Worm (Caenorhabditis elegans) whole organism, young adult: ENCODE results near the gene Y17G7B.23.

ENCODE experiments used
- B0019.2 ChIP-seq: fragments of 200-800 bp; sonication (Bioruptor generic); conservative IDR thresholded peaks from 2 replicates; pipeline ENCODE4 v1.3.6; 2022; ENCODE audit warnings: missing genetic modification reagents, missing genetic modification characterization, missing compliant biosample characterization
- B0261.1 ChIP-seq: sonication (generic microtip); optimal IDR thresholded peaks from 2 replicates; lab custom pipeline; 2016; ENCODE audit warnings: mild to moderate bottlenecking, missing genetic modification characterization, moderate library complexity, missing compliant biosample characterization
- B0336.3 ChIP-seq: fragments of 200-800 bp; sonication (Bioruptor generic); IDR thresholded peaks from 2 replicates; pipeline ENCODE4 v1.3.6; 2022; ENCODE audit warnings: missing genetic modification characterization, missing compliant biosample characterization
- C06A6.2 ChIP-seq: fragments of 200-800 bp; sonication (Bioruptor generic); conservative IDR thresholded peaks from 2 replicates; pipeline ENCODE4 v1.3.6; 2022; ENCODE audit warnings: missing genetic modification characterization, missing compliant biosample characterization
- F22D6.2 ChIP-seq: sonication (generic microtip); optimal IDR thresholded peaks from 2 replicates; lab custom pipeline; 2016; ENCODE audit warnings: mild to moderate bottlenecking, missing genetic modification characterization, missing compliant biosample characterization
- F23B12.7 ChIP-seq: sonication (generic microtip); optimal IDR thresholded peaks from 2 replicates; lab custom pipeline; 2017; ENCODE audit warnings: missing genetic modification characterization, mild to moderate bottlenecking, missing compliant biosample characterization, antibody characterized with exemption, moderate library complexity; ENCODE audit not compliant: insufficient read depth
- F55B11.4 ChIP-seq: sonication (generic microtip); optimal IDR thresholded peaks from 2 replicates; lab custom pipeline; 2016; ENCODE audit warnings: missing compliant biosample characterization, missing genetic modification characterization, borderline replicate concordance; ENCODE audit not compliant: insufficient read depth
- F57C9.4 ChIP-seq: sonication (generic microtip); optimal IDR thresholded peaks from 2 replicates; lab custom pipeline; 2017; ENCODE audit warnings: mild to moderate bottlenecking, missing genetic modification characterization, missing compliant biosample characterization
- K11D2.4 ChIP-seq: fragments of 200-800 bp; sonication (Bioruptor generic); IDR thresholded peaks from 2 replicates; pipeline ENCODE4 v1.3.6; 2022; ENCODE audit warnings: missing genetic modification reagents, missing genetic modification characterization, missing compliant biosample characterization
- T07F8.4 ChIP-seq: sonication (generic microtip); optimal IDR thresholded peaks from 2 replicates; lab custom pipeline; 2016; ENCODE audit warnings: mild to moderate bottlenecking, missing genetic modification characterization, moderate library complexity, missing compliant biosample characterization
- ZK185.1 ChIP-seq: sonication (generic microtip); optimal IDR thresholded peaks from 2 replicates; lab custom pipeline; 2016; ENCODE audit warnings: mild to moderate bottlenecking, missing genetic modification characterization, missing compliant biosample characterization; ENCODE audit not compliant: poor library complexity, severe bottlenecking
- athp-1 ChIP-seq: sonication (generic microtip); optimal IDR thresholded peaks from 2 replicates; lab custom pipeline; 2017; ENCODE audit warnings: mild to moderate bottlenecking, missing genetic modification characterization, missing compliant biosample characterization
- attf-3 ChIP-seq: fragments of 200-800 bp; sonication (Bioruptor generic); conservative IDR thresholded peaks from 2 replicates; pipeline ENCODE4 v1.3.6; 2022; ENCODE audit warnings: missing genetic modification reagents, missing genetic modification characterization, missing compliant biosample characterization
- attf-5 ChIP-seq: fragments of 200-800 bp; sonication (Bioruptor generic); optimal IDR thresholded peaks from 2 replicates; lab custom pipeline; 2018; ENCODE audit warnings: mild to moderate bottlenecking, missing genetic modification characterization, missing compliant biosample characterization
- bed-1 ChIP-seq: fragments of 200-800 bp; sonication (Bioruptor generic); IDR thresholded peaks from 2 replicates; pipeline ENCODE4 v1.3.6; 2022; ENCODE audit warnings: missing genetic modification reagents, missing genetic modification characterization, missing compliant biosample characterization
- bed-2 ChIP-seq: fragments of 200-800 bp; sonication (Bioruptor generic); IDR thresholded peaks from 2 replicates; pipeline ENCODE4 v1.3.6; 2022; ENCODE audit warnings: missing genetic modification reagents, missing genetic modification characterization, missing compliant biosample characterization
- ceh-100 ChIP-seq: fragments of 200-800 bp; sonication (Bioruptor generic); IDR thresholded peaks from 2 replicates; pipeline ENCODE4 v1.3.6; 2022; ENCODE audit warnings: missing genetic modification reagents, missing genetic modification characterization, missing compliant biosample characterization
- ceh-79 ChIP-seq: sonication (generic microtip); optimal IDR thresholded peaks from 2 replicates; lab custom pipeline; 2017; ENCODE audit warnings: mild to moderate bottlenecking, missing genetic modification characterization, missing compliant biosample characterization
- ceh-91 ChIP-seq: fragments of 200-800 bp; sonication (Bioruptor generic); IDR thresholded peaks from 2 replicates; pipeline ENCODE4 v1.3.6; 2022; ENCODE audit warnings: missing genetic modification reagents, missing genetic modification characterization, missing compliant biosample characterization
- chd-7 ChIP-seq: sonication (generic microtip); optimal IDR thresholded peaks from 2 replicates; lab custom pipeline; 2016; ENCODE audit warnings: mild to moderate bottlenecking, missing genetic modification characterization, moderate library complexity, missing compliant biosample characterization
- dpl-1 ChIP-seq: fragments of 150-350 bp; optimal IDR thresholded peaks from 2 replicates; lab custom pipeline; 2014; ENCODE audit warnings: missing biosample characterization, missing genetic modification reagents, missing genetic modification characterization
- efl-1 ChIP-seq: fragments of 150-350 bp; optimal IDR thresholded peaks from 2 replicates; lab custom pipeline; 2014; ENCODE audit warnings: missing biosample characterization, missing genetic modification reagents, missing genetic modification characterization
- egl-44 ChIP-seq: fragments of 200-800 bp; sonication (Bioruptor generic); IDR thresholded peaks from 2 replicates; pipeline ENCODE4 v1.3.6; 2022; ENCODE audit warnings: missing genetic modification reagents, missing genetic modification characterization, missing compliant biosample characterization
- gei-17 ChIP-seq: fragments of 200-800 bp; sonication (Bioruptor generic); optimal IDR thresholded peaks from 2 replicates; lab custom pipeline; 2018; ENCODE audit warnings: mild to moderate bottlenecking, missing genetic modification characterization, missing compliant biosample characterization
- him-1 ChIP-seq: sonication (generic microtip); optimal IDR thresholded peaks from 2 replicates; lab custom pipeline; 2016; ENCODE audit warnings: missing genotype, missing genetic modification reagents, missing genetic modification characterization, missing compliant biosample characterization
- hlh-26 ChIP-seq: fragments of 200-800 bp; sonication (Bioruptor generic); conservative IDR thresholded peaks from 2 replicates; pipeline ENCODE4 v1.3.6; 2022; ENCODE audit warnings: missing genetic modification reagents, missing genetic modification characterization, missing compliant biosample characterization
- lag-1 ChIP-seq: fragments of 200-800 bp; sonication (Bioruptor generic); IDR thresholded peaks from 2 replicates; pipeline ENCODE4 v1.3.6; 2022; ENCODE audit warnings: missing genetic modification reagents, missing genetic modification characterization, missing compliant biosample characterization
- let-607 ChIP-seq, 2 experiments: fragments of 200-800 bp in 1 of 2; sonication (Bioruptor generic) in 1 of 2; sonication (generic microtip) in 1 of 2; optimal IDR thresholded peaks; 2 replicates each; lab custom pipeline; 2016 to 2018; ENCODE audit warnings: mild to moderate bottlenecking in 2 of 2, missing compliant biosample characterization in 2 of 2, missing genetic modification characterization in 2 of 2, moderate library complexity in 2 of 2, missing genotype in 1 of 2
- lin-35 ChIP-seq, 3 experiments: fragments of 150-350 bp in 2 of 3; sonication (generic microtip) in 1 of 3; optimal IDR thresholded peaks; 2 replicates each; lab custom pipeline; 2014 to 2018; ENCODE audit warnings: missing biosample characterization in 3 of 3, missing genetic modification characterization in 3 of 3, missing genetic modification reagents in 3 of 3
- lin-40 ChIP-seq: sonication (generic microtip); optimal IDR thresholded peaks from 2 replicates; lab custom pipeline; 2016; ENCODE audit warnings: missing genetic modification characterization, mild to moderate bottlenecking, missing compliant biosample characterization, missing genotype, missing genetic modification reagents
- lsy-27 ChIP-seq: sonication (generic microtip); optimal IDR thresholded peaks from 2 replicates; lab custom pipeline; 2017; ENCODE audit warnings: missing genetic modification characterization, mild to moderate bottlenecking, missing compliant biosample characterization, antibody characterized with exemption, missing genotype, borderline replicate concordance; ENCODE audit not compliant: insufficient read depth
- madf-8 ChIP-seq: fragments of 200-800 bp; sonication (Bioruptor generic); conservative IDR thresholded peaks from 2 replicates; pipeline ENCODE4 v1.3.6; 2022; ENCODE audit warnings: missing genetic modification reagents, missing genetic modification characterization, missing compliant biosample characterization
- mes-4 ChIP-seq: sonication (generic microtip); optimal IDR thresholded peaks from 2 replicates; lab custom pipeline; 2016; ENCODE audit warnings: missing genotype, missing genetic modification characterization, missing compliant biosample characterization
- mxl-1 ChIP-seq: sonication (generic microtip); optimal IDR thresholded peaks from 2 replicates; lab custom pipeline; 2016; ENCODE audit warnings: missing genetic modification characterization, missing compliant biosample characterization
- nfya-2 ChIP-seq: fragments of 200-800 bp; sonication (Bioruptor generic); IDR thresholded peaks from 2 replicates; pipeline ENCODE4 v1.3.6; 2022; ENCODE audit warnings: missing genetic modification reagents, missing genetic modification characterization, missing compliant biosample characterization
- nhr-80 ChIP-seq: sonication (generic microtip); optimal IDR thresholded peaks from 2 replicates; lab custom pipeline; 2016; ENCODE audit warnings: missing genetic modification characterization, missing compliant biosample characterization
- pha-4 ChIP-seq: fragments of 150-350 bp; sonication (generic microtip); optimal IDR thresholded peaks from 2 replicates; lab custom pipeline; 2014; ENCODE audit warnings: missing biosample characterization, missing genetic modification reagents, missing genetic modification characterization
- rpc-1 ChIP-seq, 2 experiments: fragments of 150-350 bp in 1 of 2; sonication (generic microtip) in 1 of 2; optimal IDR thresholded peaks; 2 replicates each; lab custom pipeline; 2014 to 2018; ENCODE audit warnings: missing biosample characterization in 1 of 2, missing genetic modification characterization in 1 of 2, missing genetic modification reagents in 1 of 2, missing genotype in 1 of 2
- sdz-38 ChIP-seq: sonication (generic microtip); optimal IDR thresholded peaks from 2 replicates; lab custom pipeline; 2016; ENCODE audit warnings: missing genotype, missing genetic modification characterization, missing compliant biosample characterization
- sea-2 ChIP-seq: fragments of 200-800 bp; sonication (Bioruptor generic); IDR thresholded peaks from 2 replicates; pipeline ENCODE4 v1.3.6; 2022; ENCODE audit warnings: missing genetic modification characterization, missing compliant biosample characterization
- snpc-1.3 ChIP-seq: sonication (generic microtip); optimal IDR thresholded peaks from 2 replicates; lab custom pipeline; 2017; ENCODE audit warnings: missing genetic modification characterization, mild to moderate bottlenecking, missing compliant biosample characterization, antibody characterized with exemption, moderate library complexity, missing genotype, missing genetic modification reagents; ENCODE audit not compliant: insufficient read depth
- somi-1 ChIP-seq: fragments of 200-800 bp; sonication (Bioruptor generic); optimal IDR thresholded peaks from 2 replicates; lab custom pipeline; 2018; ENCODE audit warnings: mild to moderate bottlenecking, missing genetic modification characterization, missing compliant biosample characterization
- tbp1 ChIP-seq: fragments of 200-800 bp; sonication (Bioruptor generic); optimal IDR thresholded peaks from 2 replicates; lab custom pipeline; 2018; ENCODE audit warnings: mild to moderate bottlenecking, missing genetic modification characterization, missing compliant biosample characterization
- unc-62 ChIP-seq: fragments of 150-350 bp; optimal IDR thresholded peaks from 2 replicates; lab custom pipeline; 2014; ENCODE audit warnings: missing biosample characterization, missing genetic modification reagents, missing genetic modification characterization
- zfh-2 ChIP-seq: fragments of 200-800 bp; sonication (Bioruptor generic); conservative IDR thresholded peaks from 2 replicates; pipeline ENCODE4 v1.3.6; 2022; ENCODE audit warnings: missing genetic modification reagents, missing genetic modification characterization, missing compliant biosample characterization
- ztf-22 ChIP-seq: fragments of 200-800 bp; sonication (Bioruptor generic); optimal IDR thresholded peaks from 2 replicates; lab custom pipeline; 2018; ENCODE audit warnings: mild to moderate bottlenecking, missing genetic modification characterization, moderate library complexity, missing compliant biosample characterization
- ztf-3 ChIP-seq: fragments of 200-800 bp; sonication (Bioruptor generic); optimal IDR thresholded peaks from 2 replicates; lab custom pipeline; 2018; ENCODE audit warnings: mild to moderate bottlenecking, missing genetic modification characterization, missing compliant biosample characterization

Gene Y17G7B.23

DNA sequence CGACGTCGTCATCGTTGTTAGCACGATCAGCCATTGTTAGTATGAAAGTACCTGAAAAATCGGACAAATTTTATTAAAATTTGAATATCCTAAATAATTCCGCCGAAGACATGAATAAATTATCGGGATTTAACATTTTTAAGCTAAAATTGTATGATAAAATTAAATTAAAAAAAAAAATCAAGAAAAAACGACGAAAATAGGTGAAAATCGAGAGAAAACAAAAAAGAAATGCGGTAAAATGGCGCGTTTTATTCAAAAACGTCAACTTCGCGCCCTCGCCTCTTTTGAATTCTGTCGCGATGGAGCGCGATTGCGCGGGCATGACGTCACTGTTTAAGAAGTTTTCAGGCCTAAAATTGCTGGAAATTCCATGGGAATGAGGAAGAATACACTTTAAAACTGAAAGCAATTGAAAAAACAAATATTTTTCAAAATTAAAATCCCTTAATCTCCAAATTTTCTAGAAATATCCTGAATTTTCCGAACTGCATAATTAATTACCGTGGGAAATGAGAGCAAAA lies 7.6 kb downstream of the Y17G7B.23 start, which contains the start of gene mcm-2 (continued):
- TF ChIP-seq mes-4 (tag; lab: Kevin White, UChicago) (no peak), ztf-3 (GFP tag; lab: Kevin White, UChicago) (no peak), attf-3 (GFP tag; lab: Robert Waterston, UW) (peak; percentile 75), ceh-79 (tag; lab: Kevin White, UChicago) (no peak), K11D2.4 (GFP tag; lab: Robert Waterston, UW) (no peak), him-1 (tag; lab: Kevin White, UChicago) (no peak), gei-17 (GFP tag; lab: Kevin White, UChicago) (no peak), B0261.1 (tag; lab: Kevin White, UChicago) (no peak), bed-2 (GFP tag; lab: Robert Waterston, UW) (no peak), tbp1 (GFP tag; lab: Kevin White, UChicago) (no peak), hlh-26 (GFP tag; lab: Robert Waterston, UW) (no peak), mxl-1 (tag; lab: Kevin White, UChicago) (no peak), athp-1 (tag; lab: Kevin White, UChicago) (peak; percentile 86), unc-62 (GFP tag; lab: Kevin White, UChicago) (no peak), lsy-27 (no peak), F55B11.4 (tag; lab: Kevin White, UChicago) (no peak), ceh-100 (GFP tag; lab: Robert Waterston, UW) (peak; percentile 80), lin-40 (tag; lab: Kevin White, UChicago) (no peak), sea-2 (GFP tag; lab: Robert Waterston, UW) (no peak), sdz-38 (tag; lab: Kevin White, UChicago) (no peak), B0019.2 (peak; percentile 94), F22D6.2 (no peak), C06A6.2 (GFP tag; lab: Robert Waterston, UW) (no peak), pha-4 (tag; lab: Kevin White, UChicago) (no peak), B0336.3 (GFP tag; lab: Robert Waterston, UW) (no peak; the same call in 1 of the 2 replicates), attf-5 (GFP tag; lab: Kevin White, UChicago) (peak; percentile 62), ztf-22 (GFP tag; lab: Kevin White, UChicago) (no peak), chd-7 (tag; lab: Kevin White, UChicago) (no peak), ceh-91 (GFP tag; lab: Robert Waterston, UW) (peak; percentile 98), egl-44 (GFP tag; lab: Robert Waterston, UW) (no peak), ZK185.1 (no peak), madf-8 (peak; percentile 99), dpl-1 (GFP tag; lab: Kevin White, UChicago) (peak; percentile 98), nhr-80 (tag; lab: Kevin White, UChicago) (peak; percentile 10), zfh-2 (GFP tag; lab: Robert Waterston, UW) (no peak), lin-35 (GFP tag; optimal IDR thresholded peaks at IDR 0.05; lab: Kevin White, UChicago) (peak; percentile 57 to 86 (median 74))

DNA sequence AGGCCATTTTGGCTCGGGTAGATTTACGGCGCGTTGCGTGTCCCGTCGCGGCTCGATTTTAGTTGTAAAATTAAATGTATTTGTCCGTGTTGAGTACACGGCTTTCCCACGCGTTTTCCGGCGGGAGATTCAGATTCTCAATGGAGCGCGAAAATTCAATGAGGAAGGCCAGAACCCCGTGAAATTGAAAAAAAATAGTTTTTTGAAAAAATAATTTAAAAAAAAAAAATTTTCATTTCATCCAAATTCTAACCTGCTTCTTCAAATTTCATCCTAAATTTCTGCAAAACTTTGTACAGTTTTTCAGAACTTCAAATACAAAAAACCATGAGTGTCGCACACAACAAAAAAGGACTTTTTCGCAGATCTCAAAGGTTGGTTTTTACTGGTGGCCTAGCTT lies 9.8 kb downstream of the Y17G7B.23 start, which contains the start of gene glb-29:
TSS of gene glb-29 (plus strand) at position 301 of the 400 bp plus-strand sequence.
- no peak for TF ChIP-seq rpc-1 (optimal IDR thresholded peaks at IDR 0.05; lab: Kevin White, UChicago)
- TF ChIP-seq rpc-1 (tag; optimal IDR thresholded peaks at IDR 0.05; lab: Kevin White, UChicago) = no peak
- TF ChIP-seq lag-1 (GFP tag; lab: Robert Waterston, UW) = no peak
- TF ChIP-seq F57C9.4 (tag; lab: Kevin White, UChicago) = no peak
- no peak for TF ChIP-seq him-1 (tag; lab: Kevin White, UChicago)
- TF ChIP-seq bed-1 (GFP tag; lab: Robert Waterston, UW) = no peak
- TF ChIP-seq somi-1 (GFP tag; lab: Kevin White, UChicago) = no peak
- no peak for TF ChIP-seq T07F8.4 (tag; lab: Kevin White, UChicago)
- TF ChIP-seq snpc-1.3 (tag; lab: Kevin White, UChicago) = no peak
- TF ChIP-seq nfya-2 (GFP tag; lab: Robert Waterston, UW) = no peak
- TF ChIP-seq efl-1 (GFP tag; lab: Kevin White, UChicago) = no peak
- no peak for TF ChIP-seq F23B12.7
- TF ChIP-seq let-607 (tag; optimal IDR thresholded peaks at IDR 0.05; lab: Kevin White, UChicago) = no peak
